Worm (Caenorhabditis elegans) whole organism, young adult: Measurements from ENCODE around the gene tbx-2.

Experiments
- B0019.2 ChIP-seq: fragments of 200-800 bp; sonication (Bioruptor generic); conservative IDR thresholded peaks from 2 replicates; pipeline ENCODE4 v1.3.6; 2022; ENCODE audit warnings: missing genetic modification reagents, missing genetic modification characterization, missing compliant biosample characterization
- B0336.3 ChIP-seq: fragments of 200-800 bp; sonication (Bioruptor generic); IDR thresholded peaks from 2 replicates; pipeline ENCODE4 v1.3.6; 2022; ENCODE audit warnings: missing genetic modification characterization, missing compliant biosample characterization
- F37B4.10 ChIP-seq: fragments of 200-800 bp; sonication (Bioruptor generic); IDR thresholded peaks from 2 replicates; pipeline ENCODE4 v1.3.6; 2022; ENCODE audit warnings: missing genetic modification characterization, missing compliant biosample characterization
- F52B5.7 ChIP-seq: sonication (generic microtip); optimal IDR thresholded peaks from 2 replicates; lab custom pipeline; 2016; ENCODE audit warnings: mild to moderate bottlenecking, missing genetic modification characterization, missing compliant biosample characterization
- T07F8.4 ChIP-seq: sonication (generic microtip); optimal IDR thresholded peaks from 2 replicates; lab custom pipeline; 2016; ENCODE audit warnings: mild to moderate bottlenecking, missing genetic modification characterization, moderate library complexity, missing compliant biosample characterization
- Y56A3A.18 ChIP-seq: fragments of 200-800 bp; sonication (Bioruptor generic); IDR thresholded peaks from 2 replicates; pipeline ENCODE4 v1.3.6; 2022; ENCODE audit warnings: missing genetic modification reagents, missing genetic modification characterization, missing compliant biosample characterization
- Y67H2A.10 ChIP-seq: fragments of 200-800 bp; sonication (Bioruptor generic); conservative IDR thresholded peaks from 2 replicates; pipeline ENCODE4 v1.3.6; 2022; ENCODE audit warnings: missing genetic modification reagents, missing genetic modification characterization, missing compliant biosample characterization
- ZK185.1 ChIP-seq: sonication (generic microtip); optimal IDR thresholded peaks from 2 replicates; lab custom pipeline; 2016; ENCODE audit warnings: mild to moderate bottlenecking, missing genetic modification characterization, missing compliant biosample characterization; ENCODE audit not compliant: poor library complexity, severe bottlenecking
- aptf-3 ChIP-seq: fragments of 200-800 bp; sonication (Bioruptor generic); IDR thresholded peaks from 2 replicates; pipeline ENCODE4 v1.3.6; 2022; ENCODE audit warnings: missing genetic modification characterization, missing compliant biosample characterization
- attf-3 ChIP-seq: fragments of 200-800 bp; sonication (Bioruptor generic); conservative IDR thresholded peaks from 2 replicates; pipeline ENCODE4 v1.3.6; 2022; ENCODE audit warnings: missing genetic modification reagents, missing genetic modification characterization, missing compliant biosample characterization
- ceh-58 ChIP-seq: fragments of 200-800 bp; sonication (Bioruptor generic); IDR thresholded peaks from 2 replicates; pipeline ENCODE4 v1.3.6; 2022; ENCODE audit warnings: missing genetic modification characterization, missing compliant biosample characterization
- chd-7 ChIP-seq: sonication (generic microtip); optimal IDR thresholded peaks from 2 replicates; lab custom pipeline; 2016; ENCODE audit warnings: mild to moderate bottlenecking, missing genetic modification characterization, moderate library complexity, missing compliant biosample characterization
- dpff-1 ChIP-seq: sonication (generic microtip); optimal IDR thresholded peaks from 2 replicates; lab custom pipeline; 2017; ENCODE audit warnings: mild to moderate bottlenecking, missing genetic modification characterization, missing compliant biosample characterization
- dpl-1 ChIP-seq: fragments of 150-350 bp; optimal IDR thresholded peaks from 2 replicates; lab custom pipeline; 2014; ENCODE audit warnings: missing biosample characterization, missing genetic modification reagents, missing genetic modification characterization
- efl-1 ChIP-seq: fragments of 150-350 bp; optimal IDR thresholded peaks from 2 replicates; lab custom pipeline; 2014; ENCODE audit warnings: missing biosample characterization, missing genetic modification reagents, missing genetic modification characterization
- egl-18 ChIP-seq: fragments of 200-800 bp; sonication (Bioruptor generic); IDR thresholded peaks from 2 replicates; pipeline ENCODE4 v1.3.6; 2022; ENCODE audit warnings: missing genetic modification reagents, missing genetic modification characterization, missing compliant biosample characterization
- egl-44 ChIP-seq: fragments of 200-800 bp; sonication (Bioruptor generic); IDR thresholded peaks from 2 replicates; pipeline ENCODE4 v1.3.6; 2022; ENCODE audit warnings: missing genetic modification reagents, missing genetic modification characterization, missing compliant biosample characterization
- fkh-3 ChIP-seq: sonication (generic microtip); optimal IDR thresholded peaks from 2 replicates; lab custom pipeline; 2016; ENCODE audit warnings: mild to moderate bottlenecking, missing genetic modification characterization, missing compliant biosample characterization
- gei-17 ChIP-seq: fragments of 200-800 bp; sonication (Bioruptor generic); optimal IDR thresholded peaks from 2 replicates; lab custom pipeline; 2018; ENCODE audit warnings: mild to moderate bottlenecking, missing genetic modification characterization, missing compliant biosample characterization
- hmg-20 ChIP-seq: fragments of 200-800 bp; sonication (Bioruptor generic); IDR thresholded peaks from 2 replicates; pipeline ENCODE4 v1.3.6; 2022; ENCODE audit warnings: missing genetic modification reagents, missing genetic modification characterization, missing compliant biosample characterization
- hsf-1 ChIP-seq: fragments of 200-800 bp; sonication (Bioruptor generic); IDR thresholded peaks from 2 replicates; pipeline ENCODE4 v1.3.6; 2022; ENCODE audit warnings: missing genetic modification reagents, missing genetic modification characterization, missing compliant biosample characterization
- lag-1 ChIP-seq: fragments of 200-800 bp; sonication (Bioruptor generic); IDR thresholded peaks from 2 replicates; pipeline ENCODE4 v1.3.6; 2022; ENCODE audit warnings: missing genetic modification reagents, missing genetic modification characterization, missing compliant biosample characterization
- lin-26 ChIP-seq: fragments of 200-800 bp; sonication (Bioruptor generic); IDR thresholded peaks from 2 replicates; pipeline ENCODE4 v1.3.6; 2022; ENCODE audit warnings: missing genetic modification reagents, missing genetic modification characterization, missing compliant biosample characterization
- lin-35 ChIP-seq, 3 experiments: fragments of 150-350 bp in 2 of 3; sonication (generic microtip) in 1 of 3; optimal IDR thresholded peaks; 2 replicates each; lab custom pipeline; 2014 to 2018; ENCODE audit warnings: missing biosample characterization in 3 of 3, missing genetic modification characterization in 3 of 3, missing genetic modification reagents in 3 of 3
- lin-40 ChIP-seq: sonication (generic microtip); optimal IDR thresholded peaks from 2 replicates; lab custom pipeline; 2016; ENCODE audit warnings: missing genetic modification characterization, mild to moderate bottlenecking, missing compliant biosample characterization, missing genotype, missing genetic modification reagents
- lin-54 ChIP-seq: fragments of 200-800 bp; sonication (Bioruptor generic); optimal IDR thresholded peaks from 2 replicates; lab custom pipeline; 2018; ENCODE audit warnings: mild to moderate bottlenecking, missing genetic modification characterization, missing compliant biosample characterization
- madf-10 ChIP-seq: sonication (generic microtip); optimal IDR thresholded peaks from 2 replicates; lab custom pipeline; 2016; ENCODE audit warnings: mild to moderate bottlenecking, missing genetic modification characterization, missing compliant biosample characterization
- madf-6 ChIP-seq: fragments of 200-800 bp; sonication (Bioruptor generic); IDR thresholded peaks from 2 replicates; pipeline ENCODE4 v1.3.6; 2022; ENCODE audit warnings: missing genetic modification reagents, missing genetic modification characterization, missing compliant biosample characterization
- madf-8 ChIP-seq: fragments of 200-800 bp; sonication (Bioruptor generic); conservative IDR thresholded peaks from 2 replicates; pipeline ENCODE4 v1.3.6; 2022; ENCODE audit warnings: missing genetic modification reagents, missing genetic modification characterization, missing compliant biosample characterization
- mcd-1 ChIP-seq: fragments of 200-800 bp; sonication (Bioruptor generic); IDR thresholded peaks from 2 replicates; pipeline ENCODE4 v1.3.6; 2022; ENCODE audit warnings: missing genetic modification reagents, missing genetic modification characterization, missing compliant biosample characterization
- nfya-1 ChIP-seq: sonication (generic microtip); optimal IDR thresholded peaks from 2 replicates; lab custom pipeline; 2017; ENCODE audit warnings: antibody characterized with exemption, missing compliant biosample characterization, missing genetic modification characterization, borderline replicate concordance; ENCODE audit not compliant: insufficient read depth
- nfyb-1 ChIP-seq: fragments of 200-800 bp; sonication (Bioruptor generic); IDR thresholded peaks from 2 replicates; pipeline ENCODE4 v1.3.6; 2022; ENCODE audit warnings: missing genetic modification reagents, missing genetic modification characterization, missing compliant biosample characterization
- nhr-179 ChIP-seq: sonication (generic microtip); optimal IDR thresholded peaks from 2 replicates; lab custom pipeline; 2016; ENCODE audit warnings: mild to moderate bottlenecking, missing genetic modification characterization, missing compliant biosample characterization
- nhr-90 ChIP-seq: sonication (generic microtip); optimal IDR thresholded peaks from 2 replicates; lab custom pipeline; 2016; ENCODE audit warnings: missing genotype, mild to moderate bottlenecking, missing genetic modification characterization, missing compliant biosample characterization
- pbrm-1 ChIP-seq: fragments of 200-800 bp; sonication (Bioruptor generic); IDR thresholded peaks from 2 replicates; pipeline ENCODE4 v1.3.6; 2022; ENCODE audit warnings: missing genetic modification reagents, missing genetic modification characterization, missing compliant biosample characterization
- pha-4 ChIP-seq: fragments of 150-350 bp; sonication (generic microtip); optimal IDR thresholded peaks from 2 replicates; lab custom pipeline; 2014; ENCODE audit warnings: missing biosample characterization, missing genetic modification reagents, missing genetic modification characterization
- repo-1 ChIP-seq: sonication (generic microtip); optimal IDR thresholded peaks from 2 replicates; lab custom pipeline; 2017; ENCODE audit warnings: mild to moderate bottlenecking, missing genetic modification characterization, missing compliant biosample characterization
- sea-2 ChIP-seq: fragments of 200-800 bp; sonication (Bioruptor generic); IDR thresholded peaks from 2 replicates; pipeline ENCODE4 v1.3.6; 2022; ENCODE audit warnings: missing genetic modification characterization, missing compliant biosample characterization
- snpc-4 ChIP-seq, 5 experiments: fragments of 150-350 bp in 1 of 5; sonication (generic microtip) in 4 of 5; optimal IDR thresholded peaks; 2 replicates each; lab custom pipeline; 2014 to 2018; ENCODE audit warnings: missing genetic modification characterization in 5 of 5, missing biosample characterization in 3 of 5, antibody characterized with exemption in 2 of 5, mild to moderate bottlenecking in 2 of 5, missing compliant biosample characterization in 2 of 5, missing genotype in 2 of 5, moderate library complexity in 2 of 5, missing genetic modification reagents in 1 of 5
- tlf-1 ChIP-seq: fragments of 200-800 bp; sonication (Bioruptor generic); optimal IDR thresholded peaks from 2 replicates; lab custom pipeline; 2018; ENCODE audit warnings: mild to moderate bottlenecking, missing genetic modification characterization, missing compliant biosample characterization
- xnd-1 ChIP-seq: sonication (generic microtip); optimal IDR thresholded peaks from 2 replicates; lab custom pipeline; 2016; ENCODE audit warnings: missing genotype, missing genetic modification reagents, missing genetic modification characterization, missing compliant biosample characterization
- zim-3 ChIP-seq: sonication (generic microtip); optimal IDR thresholded peaks from 2 replicates; lab custom pipeline; 2017; ENCODE audit warnings: mild to moderate bottlenecking, missing genetic modification characterization, moderate library complexity, missing compliant biosample characterization
- ztf-26 ChIP-seq: sonication (generic microtip); optimal IDR thresholded peaks from 2 replicates; lab custom pipeline; 2017; ENCODE audit warnings: missing genetic modification characterization, missing compliant biosample characterization
- ztf-3 ChIP-seq: fragments of 200-800 bp; sonication (Bioruptor generic); optimal IDR thresholded peaks from 2 replicates; lab custom pipeline; 2018; ENCODE audit warnings: mild to moderate bottlenecking, missing genetic modification characterization, missing compliant biosample characterization
- ztf-6 ChIP-seq: fragments of 200-800 bp; sonication (Bioruptor generic); IDR thresholded peaks from 2 replicates; pipeline ENCODE4 v1.3.6; 2022; ENCODE audit warnings: missing genetic modification reagents, missing genetic modification characterization, missing compliant biosample characterization

The tbx-2 gene

DNA sequence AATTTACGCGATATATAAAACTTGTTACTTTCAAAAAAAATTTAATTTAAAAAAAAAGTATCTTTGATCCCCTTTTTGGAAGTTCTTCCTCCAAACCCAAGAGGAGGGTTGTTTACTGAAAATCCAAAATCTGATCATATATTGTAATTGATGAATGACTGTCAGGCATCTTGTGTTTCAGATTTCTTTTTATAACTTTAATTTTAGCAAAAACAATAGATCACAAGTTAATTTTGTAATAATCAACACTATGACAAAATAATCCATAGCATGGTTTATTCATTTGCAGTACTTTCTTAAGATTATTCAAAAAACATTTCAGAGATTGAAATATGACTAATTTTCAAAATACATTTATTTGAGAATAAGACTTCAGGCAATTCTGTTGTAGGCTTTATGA is 43.8 kb downstream of the tbx-2 start:
- TF ChIP-seq madf-8 (GFP tag; lab: Robert Waterston, UW), result no peak
- TF ChIP-seq madf-6, result no peak
- no peak for TF ChIP-seq lin-54 (GFP tag; lab: Kevin White, UChicago)
- TF ChIP-seq ztf-6, result no peak
- no peak for TF ChIP-seq repo-1 (tag; lab: Kevin White, UChicago)
- no peak for TF ChIP-seq pbrm-1 (GFP tag; lab: Robert Waterston, UW)
- no peak for TF ChIP-seq lin-26 (GFP tag; lab: Robert Waterston, UW)
- no peak for TF ChIP-seq mcd-1 (GFP tag; lab: Robert Waterston, UW)
- TF ChIP-seq efl-1 (GFP tag; lab: Kevin White, UChicago), result no peak
- TF ChIP-seq xnd-1 (tag; lab: Kevin White, UChicago), result no peak

DNA sequence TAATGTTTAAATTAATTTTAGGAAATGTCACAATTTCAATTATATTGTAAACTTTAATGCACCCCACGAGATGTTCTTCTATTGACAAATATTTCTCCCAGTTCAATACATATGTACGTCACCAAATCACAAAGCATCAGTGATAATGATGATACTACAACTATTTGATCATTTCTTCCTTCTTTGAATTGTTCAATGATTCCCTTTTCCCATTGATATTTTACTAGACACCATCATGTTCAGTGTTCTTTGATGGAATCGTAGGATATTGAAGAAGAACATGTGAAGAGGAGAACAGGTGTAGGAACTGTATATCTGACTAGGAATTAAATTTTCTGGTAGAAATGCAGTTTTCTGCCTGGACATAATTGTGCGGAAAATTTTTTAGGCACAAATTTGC is 46.6 kb downstream of the tbx-2 start:
- no peak for TF ChIP-seq dpff-1 (tag; lab: Kevin White, UChicago)
- no peak for TF ChIP-seq zim-3 (tag; lab: Kevin White, UChicago)
- TF ChIP-seq lag-1 (GFP tag; lab: Robert Waterston, UW), result no peak
- no peak for TF ChIP-seq ceh-58 (GFP tag; lab: Robert Waterston, UW)
- TF ChIP-seq hmg-20 (GFP tag; lab: Robert Waterston, UW), result no peak
- no peak for TF ChIP-seq aptf-3 (GFP tag; lab: Robert Waterston, UW)
- TF ChIP-seq attf-3 (GFP tag; lab: Robert Waterston, UW), result no peak
- no peak for TF ChIP-seq egl-44 (GFP tag; lab: Robert Waterston, UW)
- no peak for TF ChIP-seq nfya-1 (tag; lab: Kevin White, UChicago)
- no peak for TF ChIP-seq pha-4 (tag; lab: Kevin White, UChicago)
- no peak for TF ChIP-seq lin-54 (GFP tag; lab: Kevin White, UChicago)
- TF ChIP-seq nfyb-1 (GFP tag; lab: Robert Waterston, UW), result no peak
- TF ChIP-seq nhr-90 (tag; lab: Kevin White, UChicago), result no peak

DNA sequence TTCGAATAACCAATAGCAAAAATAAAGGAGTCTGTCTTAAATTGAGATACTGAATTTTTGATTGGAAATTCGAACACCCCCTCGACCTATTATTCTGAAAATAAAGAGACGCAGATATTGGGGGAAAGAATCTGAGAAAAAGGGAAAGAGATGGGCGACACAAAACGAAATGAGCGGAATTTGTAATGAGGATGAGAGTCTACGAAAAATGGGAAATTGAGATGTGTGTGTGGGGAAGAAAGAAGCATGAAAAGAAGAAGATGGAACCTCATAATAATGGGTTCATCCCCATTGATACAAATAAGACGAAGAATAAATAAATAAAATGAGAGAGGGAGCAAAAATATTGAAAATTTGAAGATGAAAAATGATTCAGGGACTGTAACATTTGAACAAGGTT is 50.6 kb downstream of the tbx-2 start, which contains the start of gene cah-1:
Gene cah-1, minus strand, starts transcription at position 101 of the 400 bp plus-strand sequence.
- TF ChIP-seq chd-7 (no peak), F52B5.7 (tag; lab: Kevin White, UChicago) (no peak), B0019.2 (GFP tag; lab: Robert Waterston, UW) (no peak), F37B4.10 (GFP tag; lab: Robert Waterston, UW) (no peak), ztf-3 (no peak), nhr-179 (tag; lab: Kevin White, UChicago) (no peak), ztf-26 (tag; lab: Kevin White, UChicago) (no peak), dpl-1 (no peak), ZK185.1 (no peak), hsf-1 (GFP tag; lab: Robert Waterston, UW) (no peak)

ce11 chrIII:5083304-5083703 is 52.8 kb downstream of the tbx-2 start:
- TF ChIP-seq B0336.3, result 0 out of 2 replicates have a peak, but pooled peaks have one; percentile 23
- TF ChIP-seq tlf-1, result peak; percentile 59
- TF ChIP-seq T07F8.4 (tag; lab: Kevin White, UChicago), result no peak
- peak; percentile 4 for TF ChIP-seq lin-54 (GFP tag; lab: Kevin White, UChicago)
- TF ChIP-seq dpff-1 (tag; lab: Kevin White, UChicago), result no peak
- peak; percentile 2 for TF ChIP-seq madf-10
- peak; percentile 25; the same call in 1 of the 2 replicates for TF ChIP-seq madf-6
- TF ChIP-seq hsf-1 (GFP tag; lab: Robert Waterston, UW), result 0 out of 2 replicates have a peak, but pooled peaks have one; percentile 16
- no peak for TF ChIP-seq gei-17 (GFP tag; lab: Kevin White, UChicago)
- peak; percentile 30 for TF ChIP-seq repo-1 (tag; lab: Kevin White, UChicago)
- TF ChIP-seq Y56A3A.18, result no peak
- no peak for TF ChIP-seq egl-18
- peak; percentile 38 for TF ChIP-seq lin-40
- TF ChIP-seq lin-35 (GFP tag; optimal IDR thresholded peaks at IDR 0.05; lab: Kevin White, UChicago), result peak in 1 of 3 experiments; percentile 8
- TF ChIP-seq snpc-4 (GFP tag; optimal IDR thresholded peaks at IDR 0.05; lab: Kevin White, UChicago), result no peak
- peak in 2 of 4 experiments; percentile 32 to 45 for TF ChIP-seq snpc-4 (tag; optimal IDR thresholded peaks at IDR 0.05; lab: Kevin White, UChicago)
- TF ChIP-seq sea-2 (GFP tag; lab: Robert Waterston, UW), result no peak
- no peak for TF ChIP-seq Y67H2A.10 (GFP tag; lab: Robert Waterston, UW)
- no peak for TF ChIP-seq fkh-3 (tag; lab: Kevin White, UChicago)
